Worm (Caenorhabditis elegans) whole organism, mixed stage, embryonic: Measurements from ENCODE around the gene C39D10.2.

Experiments
- M03D4.4 ChIP-seq: sonication (generic microtip); optimal IDR thresholded peaks from 2 replicates; lab custom pipeline; 2017; ENCODE audit warnings: mild to moderate bottlenecking, missing genetic modification characterization, missing compliant biosample characterization
- blmp-1 ChIP-seq: fragments of 150-350 bp; optimal IDR thresholded peaks from 2 replicates; lab custom pipeline; 2014; ENCODE audit warnings: missing biosample characterization, missing genetic modification characterization
- ces-1 ChIP-seq: fragments of 150-350 bp; optimal IDR thresholded peaks from 2 replicates; lab custom pipeline; 2014; ENCODE audit warnings: missing biosample characterization, missing genetic modification reagents, missing genetic modification characterization
- cnd-1 ChIP-seq: fragments of 200-800 bp; sonication (Bioruptor generic); optimal IDR thresholded peaks from 2 replicates; lab custom pipeline; 2018; ENCODE audit warnings: mild to moderate bottlenecking, missing genetic modification characterization, missing compliant biosample characterization
- drap-1 ChIP-seq: fragments of 200-800 bp; sonication (Bioruptor generic); optimal IDR thresholded peaks from 3 replicates; lab custom pipeline; 2018; ENCODE audit warnings: mild to moderate bottlenecking, missing genetic modification characterization, missing compliant biosample characterization
- elt-1 ChIP-seq: sonication (generic microtip); optimal IDR thresholded peaks from 2 replicates; lab custom pipeline; 2017; ENCODE audit warnings: missing genetic modification characterization, mild to moderate bottlenecking, missing compliant biosample characterization, antibody characterized with exemption, moderate library complexity, borderline replicate concordance; ENCODE audit not compliant: insufficient read depth
- lin-13 ChIP-seq: fragments of 150-350 bp; optimal IDR thresholded peaks from 2 replicates; lab custom pipeline; 2014; ENCODE audit warnings: missing biosample characterization, missing genetic modification characterization
- lsy-2 ChIP-seq: fragments of 150-350 bp; optimal IDR thresholded peaks from 2 replicates; lab custom pipeline; 2014; ENCODE audit warnings: missing biosample characterization, missing genetic modification characterization
- mep-1 ChIP-seq: fragments of 150-350 bp; optimal IDR thresholded peaks from 2 replicates; lab custom pipeline; 2017; ENCODE audit warnings: missing biosample characterization, missing genetic modification reagents, missing genetic modification characterization, inconsistent platforms
- nhr-237 ChIP-seq: fragments of 150-350 bp; optimal IDR thresholded peaks from 2 replicates; lab custom pipeline; 2014; ENCODE audit warnings: missing biosample characterization, missing genetic modification characterization
- snpc-4 ChIP-seq: fragments of 150-350 bp; optimal IDR thresholded peaks from 2 replicates; lab custom pipeline; 2014; ENCODE audit warnings: missing biosample characterization, missing genetic modification characterization
- unc-39 ChIP-seq: fragments of 150-350 bp; optimal IDR thresholded peaks from 2 replicates; lab custom pipeline; 2014; ENCODE audit warnings: missing biosample characterization, missing genetic modification characterization
- zip-8 ChIP-seq: fragments of 150-350 bp; optimal IDR thresholded peaks from 2 replicates; lab custom pipeline; 2014; ENCODE audit warnings: missing biosample characterization, missing genetic modification characterization
- ztf-11 ChIP-seq: fragments of 150-350 bp; optimal IDR thresholded peaks from 2 replicates; lab custom pipeline; 2014; ENCODE audit warnings: missing biosample characterization, missing genetic modification characterization

ce11 chrX:7902976-7903375, 14.0 kb downstream of the C39D10.2 start, which contains the start of gene C39D10.11:
- TF ChIP-seq blmp-1: no peak
- no peak for TF ChIP-seq elt-1 (tag; lab: Kevin White, UChicago)
- TF ChIP-seq lin-13: no peak
- no peak for TF ChIP-seq snpc-4
- no peak for TF ChIP-seq zip-8 (tag; lab: Kevin White, UChicago)
- TF ChIP-seq mep-1: no peak
- TF ChIP-seq ces-1 (GFP tag; lab: Kevin White, UChicago): no peak
- no peak for TF ChIP-seq lsy-2 (tag; lab: Kevin White, UChicago)
- no peak for TF ChIP-seq drap-1 (GFP tag; lab: Kevin White, UChicago)
- TF ChIP-seq unc-39: no peak
- TF ChIP-seq ztf-11 (tag; lab: Kevin White, UChicago): no peak
- no peak for TF ChIP-seq nhr-237 (tag; lab: Kevin White, UChicago)
- TF ChIP-seq cnd-1 (tag; lab: Kevin White, UChicago): no peak
- no peak for TF ChIP-seq M03D4.4 (tag; lab: Kevin White, UChicago)
